Worm (Caenorhabditis elegans) whole organism, early embryonic: ENCODE results near the gene tsp-9.

Experiments
- F13C5.2 ChIP-seq: sonication (generic microtip); optimal IDR thresholded peaks from 2 replicates; lab custom pipeline; 2017; ENCODE audit warnings: mild to moderate bottlenecking, missing genetic modification characterization, inconsistent platforms, missing compliant biosample characterization
- aly-1 ChIP-seq: sonication (generic microtip); optimal IDR thresholded peaks from 2 replicates; lab custom pipeline; 2016; ENCODE audit warnings: missing genetic modification characterization, missing compliant biosample characterization
- ama-1 ChIP-seq: fragments of 150-350 bp; optimal IDR thresholded peaks from 2 replicates; lab custom pipeline; 2014
- ceh-13 ChIP-seq: fragments of 200-800 bp; sonication (Bioruptor generic); optimal IDR thresholded peaks from 2 replicates; lab custom pipeline; 2018; ENCODE audit warnings: mild to moderate bottlenecking, missing genetic modification characterization, missing compliant biosample characterization
- ceh-36 ChIP-seq: sonication (generic microtip); optimal IDR thresholded peaks from 2 replicates; lab custom pipeline; 2016; ENCODE audit warnings: missing genetic modification characterization, inconsistent platforms, missing compliant biosample characterization
- ets-7 ChIP-seq: sonication (generic microtip); optimal IDR thresholded peaks from 2 replicates; lab custom pipeline; 2016; ENCODE audit warnings: missing genotype, missing genetic modification characterization, missing compliant biosample characterization
- hmbx-1 ChIP-seq: sonication (generic microtip); optimal IDR thresholded peaks from 2 replicates; lab custom pipeline; 2016; ENCODE audit warnings: mild to moderate bottlenecking, missing genetic modification characterization, missing compliant biosample characterization
- hmg-4 ChIP-seq: fragments of 200-800 bp; sonication (Bioruptor generic); optimal IDR thresholded peaks from 2 replicates; lab custom pipeline; 2018; ENCODE audit warnings: mild to moderate bottlenecking, missing genetic modification characterization, missing compliant biosample characterization
- sea-1 ChIP-seq: fragments of 200-800 bp; sonication (Bioruptor generic); conservative IDR thresholded peaks from 2 replicates; pipeline ENCODE4 v1.3.6; 2022; ENCODE audit warnings: missing genetic modification characterization, missing compliant biosample characterization
- tbx-11 ChIP-seq: fragments of 200-800 bp; sonication (Bioruptor generic); IDR thresholded peaks from 2 replicates; pipeline ENCODE4 v1.3.6; 2022; ENCODE audit warnings: missing genetic modification characterization, missing compliant biosample characterization
- tbx-37 ChIP-seq: fragments of 200-800 bp; sonication (Bioruptor generic); conservative IDR thresholded peaks from 2 replicates; pipeline ENCODE4 v1.3.6; 2022; ENCODE audit warnings: missing genetic modification reagents, missing genetic modification characterization, missing compliant biosample characterization
- tra-4 ChIP-seq: sonication (generic microtip); optimal IDR thresholded peaks from 2 replicates; lab custom pipeline; 2017; ENCODE audit warnings: missing genetic modification characterization, missing compliant biosample characterization

DNA sequence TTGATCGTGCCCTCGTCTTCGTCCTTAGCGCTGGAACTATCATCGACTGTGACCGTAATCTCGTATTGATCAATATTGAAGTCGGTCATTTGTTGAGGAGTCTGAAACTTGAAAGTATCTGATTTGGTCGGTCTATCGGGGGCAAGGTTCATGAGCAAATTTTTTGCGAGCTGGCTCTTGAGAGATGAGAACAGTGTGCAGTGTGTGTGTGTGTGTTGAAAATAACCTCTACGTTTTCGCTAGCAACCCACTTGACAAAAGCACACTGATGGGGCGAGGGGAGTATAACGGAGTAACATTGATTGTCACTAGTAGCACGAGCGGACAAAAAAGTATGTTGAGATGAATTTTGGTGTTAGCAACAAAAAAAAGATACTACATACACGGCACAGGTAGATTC is 7.0 kb upstream of the tsp-9 start, which contains the start of gene C25G6.3:
- no peak for TF ChIP-seq aly-1
- no peak for TF ChIP-seq hmbx-1 (tag; lab: Kevin White, UChicago)
- TF ChIP-seq tra-4, result no peak
- no peak for TF ChIP-seq sea-1 (GFP tag; lab: Robert Waterston, UW)
- no peak for TF ChIP-seq hmg-4 (GFP tag; lab: Kevin White, UChicago)
- no peak for TF ChIP-seq ama-1 (lab: Kevin White, UChicago)
- TF ChIP-seq tbx-37, result no peak
- TF ChIP-seq tbx-11 (GFP tag; lab: Robert Waterston, UW), result no peak
- TF ChIP-seq ceh-13 (GFP tag; lab: Kevin White, UChicago), result no peak
- TF ChIP-seq ets-7 (tag; lab: Kevin White, UChicago), result no peak
- TF ChIP-seq ceh-36 (tag; lab: Kevin White, UChicago), result no peak
- TF ChIP-seq F13C5.2 (tag; lab: Kevin White, UChicago), result no peak
